Worm (Caenorhabditis elegans): ENCODE results near the gene sre-29.

DNA sequence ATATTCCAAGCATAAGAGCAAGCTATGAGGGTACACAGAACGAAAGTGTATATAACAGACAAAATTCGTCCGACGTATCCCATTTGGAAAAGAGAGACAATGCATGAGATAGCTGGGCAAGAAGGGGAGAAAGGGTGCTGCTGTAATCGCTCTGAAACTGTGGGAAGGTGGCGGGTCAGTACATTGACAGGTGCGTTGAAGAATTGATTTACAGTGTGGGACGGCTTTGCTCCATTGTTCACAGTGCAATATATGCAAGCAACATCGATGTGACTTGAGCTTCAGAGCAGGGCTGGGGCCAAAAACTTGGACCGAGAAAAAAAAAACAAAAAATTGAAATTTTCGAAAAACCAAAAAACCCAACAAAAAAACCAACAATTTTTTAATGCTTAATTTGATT, 8.4 kb upstream of the sre-29 start, which contains the start of gene F57G9.3:
- no peak for TF ChIP-seq W03F9.2 (tag; optimal IDR thresholded peaks at IDR 0.05)
- no peak for TF ChIP-seq him-1 (tag; optimal IDR thresholded peaks at IDR 0.05)
- TF ChIP-seq dao-5 (tag; optimal IDR thresholded peaks at IDR 0.05), result no peak
